Worm (Caenorhabditis elegans): ENCODE measurements around the gene ztf-16.
A peak's percentile ranks its signal among the peaks of the same experiment; 100 is the strongest.

The ztf-16 gene

ce11 chrX:4818252-4818651 lies 6.9 kb upstream of the ztf-16 start, which contains the start of gene R08E3.3:
TSS of gene R08E3.3 (plus strand) at chrX:4818593.
- TF ChIP-seq hmbx-1 (tag; optimal IDR thresholded peaks at IDR 0.05) (no peak), tra-4 (tag; optimal IDR thresholded peaks at IDR 0.05) (no peak), ama-1 (optimal IDR thresholded peaks at IDR 0.05) (no peak), sea-1 (GFP tag; conservative IDR thresholded peaks at IDR 0.05) (no peak), flt-1 (GFP tag; IDR thresholded peaks at IDR 0.05) (no peak), pes-1 (GFP tag; IDR thresholded peaks at IDR 0.05) (no peak)

ce11 chrX:4813115-4813732 lies 1.9 kb upstream of the ztf-16 start:
- TF ChIP-seq tbx-11 (GFP tag; IDR thresholded peaks at IDR 0.05) (no peak), pes-1 (GFP tag; IDR thresholded peaks at IDR 0.05) (no peak), aly-1 (tag; optimal IDR thresholded peaks at IDR 0.05) (peak; percentile 71)

- TF ChIP-seq B0310.2 (tag; optimal IDR thresholded peaks at IDR 0.05) (no peak), tra-4 (tag; optimal IDR thresholded peaks at IDR 0.05) (no peak), hmg-4 (GFP tag; optimal IDR thresholded peaks at IDR 0.05) (no peak), pes-1 (GFP tag; IDR thresholded peaks at IDR 0.05) (no peak; the same call in 1 of the 2 replicates), tbx-37 (GFP tag; conservative IDR thresholded peaks at IDR 0.05) (no peak), hmbx-1 (tag; optimal IDR thresholded peaks at IDR 0.05) (no peak), ama-1 (optimal IDR thresholded peaks at IDR 0.05) (no peak), flt-1 (GFP tag; IDR thresholded peaks at IDR 0.05) (no peak), ets-7 (tag; optimal IDR thresholded peaks at IDR 0.05) (no peak), ceh-36 (tag; optimal IDR thresholded peaks at IDR 0.05) (no peak), F13C5.2 (tag; optimal IDR thresholded peaks at IDR 0.05) (no peak), sea-1 (GFP tag; conservative IDR thresholded peaks at IDR 0.05) (no peak), ceh-13 (GFP tag; optimal IDR thresholded peaks at IDR 0.05) (no peak), tbx-11 (GFP tag; IDR thresholded peaks at IDR 0.05) (no peak), hnd-1 (tag; optimal IDR thresholded peaks at IDR 0.05) (no peak)
Measured at ce11 chrX:4809753-4810424, 1.5 kb downstream of the ztf-16 start.

ce11 chrX:4809189-4809588 lies 2.2 kb downstream of the ztf-16 start:
- TF ChIP-seq hnd-1 (tag; optimal IDR thresholded peaks at IDR 0.05) (no peak), ceh-36 (tag; optimal IDR thresholded peaks at IDR 0.05) (no peak), F13C5.2 (tag; optimal IDR thresholded peaks at IDR 0.05) (no peak), hmg-4 (GFP tag; optimal IDR thresholded peaks at IDR 0.05) (no peak), flt-1 (GFP tag; IDR thresholded peaks at IDR 0.05) (no peak), ceh-13 (GFP tag; optimal IDR thresholded peaks at IDR 0.05) (no peak), aly-1 (tag; optimal IDR thresholded peaks at IDR 0.05) (no peak), tbx-37 (GFP tag; conservative IDR thresholded peaks at IDR 0.05) (no peak), scrt-1 (GFP tag; IDR thresholded peaks at IDR 0.05) (no peak)

ce11 chrX:4808737-4809136 lies 2.6 kb downstream of the ztf-16 start:
- no peak for TF ChIP-seq sea-1 (GFP tag; conservative IDR thresholded peaks at IDR 0.05)
- TF ChIP-seq ceh-36 (tag; optimal IDR thresholded peaks at IDR 0.05): no peak
- no peak for TF ChIP-seq flt-1 (GFP tag; IDR thresholded peaks at IDR 0.05)
- TF ChIP-seq ama-1 (optimal IDR thresholded peaks at IDR 0.05): no peak
- no peak for TF ChIP-seq tra-4 (tag; optimal IDR thresholded peaks at IDR 0.05)
- TF ChIP-seq ceh-13 (GFP tag; optimal IDR thresholded peaks at IDR 0.05): no peak
- TF ChIP-seq hmg-4 (GFP tag; optimal IDR thresholded peaks at IDR 0.05): no peak
- no peak for TF ChIP-seq hmbx-1 (tag; optimal IDR thresholded peaks at IDR 0.05)
- TF ChIP-seq pes-1 (GFP tag; IDR thresholded peaks at IDR 0.05): no peak
- no peak for TF ChIP-seq tbx-11 (GFP tag; IDR thresholded peaks at IDR 0.05)
- no peak for TF ChIP-seq tbx-37 (GFP tag; conservative IDR thresholded peaks at IDR 0.05)
- TF ChIP-seq B0310.2 (tag; optimal IDR thresholded peaks at IDR 0.05): no peak
- no peak for TF ChIP-seq hnd-1 (tag; optimal IDR thresholded peaks at IDR 0.05)
- TF ChIP-seq aly-1 (tag; optimal IDR thresholded peaks at IDR 0.05): no peak
- TF ChIP-seq ets-7 (tag; optimal IDR thresholded peaks at IDR 0.05): no peak
- TF ChIP-seq F13C5.2 (tag; optimal IDR thresholded peaks at IDR 0.05): no peak
- no peak for TF ChIP-seq scrt-1 (GFP tag; IDR thresholded peaks at IDR 0.05)

ce11 chrX:4803942-4804341 lies 7.4 kb downstream of the ztf-16 start:
- TF ChIP-seq sea-1 (GFP tag; conservative IDR thresholded peaks at IDR 0.05) (no peak), ceh-13 (GFP tag; optimal IDR thresholded peaks at IDR 0.05) (no peak), tra-4 (tag; optimal IDR thresholded peaks at IDR 0.05) (no peak), tbx-37 (GFP tag; conservative IDR thresholded peaks at IDR 0.05) (no peak), aly-1 (tag; optimal IDR thresholded peaks at IDR 0.05) (no peak), hnd-1 (tag; optimal IDR thresholded peaks at IDR 0.05) (no peak), ama-1 (optimal IDR thresholded peaks at IDR 0.05) (no peak), B0310.2 (tag; optimal IDR thresholded peaks at IDR 0.05) (no peak), tbx-11 (GFP tag; IDR thresholded peaks at IDR 0.05) (no peak), hmg-4 (GFP tag; optimal IDR thresholded peaks at IDR 0.05) (no peak), hmbx-1 (tag; optimal IDR thresholded peaks at IDR 0.05) (no peak), scrt-1 (GFP tag; IDR thresholded peaks at IDR 0.05) (no peak), flt-1 (GFP tag; IDR thresholded peaks at IDR 0.05) (no peak), F13C5.2 (tag; optimal IDR thresholded peaks at IDR 0.05) (no peak), ets-7 (tag; optimal IDR thresholded peaks at IDR 0.05) (no peak)

ce11 chrX:4802255-4802654 lies 9.1 kb downstream of the ztf-16 start:
- TF ChIP-seq ets-7 (tag; optimal IDR thresholded peaks at IDR 0.05): no peak
- TF ChIP-seq hmg-4 (GFP tag; optimal IDR thresholded peaks at IDR 0.05): peak; percentile 33

ce11 chrX:4800892-4801291 lies 10.4 kb downstream of the ztf-16 start:
- TF ChIP-seq hmg-4 (GFP tag; optimal IDR thresholded peaks at IDR 0.05) (no peak), hmbx-1 (tag; optimal IDR thresholded peaks at IDR 0.05) (no peak), tbx-11 (GFP tag; IDR thresholded peaks at IDR 0.05) (no peak), F13C5.2 (tag; optimal IDR thresholded peaks at IDR 0.05) (no peak), ceh-36 (tag; optimal IDR thresholded peaks at IDR 0.05) (no peak), hnd-1 (tag; optimal IDR thresholded peaks at IDR 0.05) (no peak), pes-1 (GFP tag; IDR thresholded peaks at IDR 0.05) (no peak), tra-4 (tag; optimal IDR thresholded peaks at IDR 0.05) (no peak), ceh-13 (GFP tag; optimal IDR thresholded peaks at IDR 0.05) (no peak), tbx-37 (GFP tag; conservative IDR thresholded peaks at IDR 0.05) (no peak), ama-1 (optimal IDR thresholded peaks at IDR 0.05) (no peak)

All from whole organism, early embryonic.